Worm (Caenorhabditis elegans) whole organism, midembryonic: Measurements from ENCODE around the gene lbp-2.

Source experiments
- cog-1 ChIP-seq: sonication (generic microtip); optimal IDR thresholded peaks from 2 replicates; lab custom pipeline; 2016; ENCODE audit warnings: missing genetic modification characterization, missing compliant biosample characterization
- flt-1 ChIP-seq: fragments of 200-800 bp; sonication (Bioruptor generic); IDR thresholded peaks from 2 replicates; pipeline ENCODE4 v1.3.6; 2022; ENCODE audit warnings: missing genetic modification characterization, missing compliant biosample characterization
- ztf-29 ChIP-seq: fragments of 200-800 bp; sonication (Bioruptor generic); IDR thresholded peaks from 2 replicates; pipeline ENCODE4 v1.3.6; 2022; ENCODE audit warnings: missing genetic modification reagents, missing genetic modification characterization, missing compliant biosample characterization

DNA sequence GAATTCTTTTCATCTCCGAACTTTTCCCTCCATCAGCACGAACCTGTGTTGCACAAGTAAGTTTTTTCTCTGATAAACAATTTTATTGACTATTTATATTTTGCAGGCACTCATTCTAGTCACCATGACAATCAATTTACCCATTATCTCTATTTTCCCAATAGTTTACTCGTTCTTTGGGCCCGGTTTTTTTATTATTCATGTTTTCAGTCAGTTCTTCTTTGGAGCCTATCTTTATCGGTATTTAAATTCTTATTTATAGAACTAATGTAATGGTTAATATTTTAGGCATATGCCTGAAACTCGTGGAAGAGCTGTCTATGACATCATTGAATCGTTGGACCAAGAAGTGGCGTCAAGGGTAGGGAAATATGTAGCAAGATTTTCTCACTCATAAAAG lies 24.6 kb downstream of the lbp-2 start:
- TF ChIP-seq flt-1 (no peak), cog-1 (tag; lab: Kevin White, UChicago) (no peak), ztf-29 (GFP tag; lab: Robert Waterston, UW) (no peak)
